Fruit fly (Drosophila melanogaster): ENCODE data around the gene CG18628.

CG18628 gene

DNA sequence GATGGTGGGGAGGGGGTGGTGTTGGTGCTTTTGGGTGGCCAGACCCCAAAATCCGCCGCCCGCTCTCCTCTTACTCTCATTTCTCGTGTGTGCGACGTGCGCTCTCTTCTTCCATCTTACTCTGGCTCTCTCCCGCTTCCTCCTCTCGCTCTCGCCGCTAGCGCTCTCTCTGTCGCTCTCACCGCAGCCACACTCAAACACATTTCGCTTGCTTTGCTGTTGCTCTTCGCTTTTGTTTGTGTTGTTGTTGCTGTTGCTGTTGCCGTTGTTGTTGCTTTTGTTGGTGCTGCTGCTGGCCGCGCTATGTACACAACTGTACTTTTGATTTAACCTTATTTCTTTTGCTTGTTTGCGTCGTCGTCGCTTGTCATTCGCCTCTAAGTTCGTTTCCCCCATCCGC is 42.3 kb downstream of the CG18628 start (continued):
- TF ChIP-seq CG31224 (GFP tag; IDR thresholded peaks at IDR 0.05): no peak
- TF ChIP-seq CG14860 (GFP tag; IDR thresholded peaks at IDR 0.05; ENCODE audit: partially characterized antibody): no peak
- no peak for TF ChIP-seq corto (GFP tag; optimal IDR thresholded peaks at IDR 0.05)
- TF ChIP-seq CG31441 (GFP tag; IDR thresholded peaks at IDR 0.05): no peak
- peak; percentile 40; the same call in 1 of the 2 replicates for TF ChIP-seq CG13287 (GFP tag; IDR thresholded peaks at IDR 0.05; ENCODE audit: partially characterized antibody)
- TF ChIP-seq CTCF (GFP tag; optimal IDR thresholded peaks at IDR 0.05): no peak
- TF ChIP-seq nerfin-2 (GFP tag; IDR thresholded peaks at IDR 0.05; ENCODE audit: partially characterized antibody): no peak
- no peak for TF ChIP-seq CG3163 (GFP tag; optimal IDR thresholded peaks at IDR 0.05)
- TF ChIP-seq btn (GFP tag; optimal IDR thresholded peaks at IDR 0.05): no peak
- peak; percentile 25 for TF ChIP-seq Meics (GFP tag; optimal IDR thresholded peaks at IDR 0.05)
- TF ChIP-seq bbx (GFP tag; IDR thresholded peaks at IDR 0.05; ENCODE audit: partially characterized antibody): no peak; the same call in 1 of the 2 replicates
- TF ChIP-seq rib (GFP tag; IDR thresholded peaks at IDR 0.05): peak; percentile 60; the same call in 1 of the 2 replicates
- peak; percentile 31; the same call in 1 of the 3 replicates for TF ChIP-seq Dbx (GFP tag; IDR thresholded peaks at IDR 0.05)
- no peak for TF ChIP-seq CG9876 (GFP tag; optimal IDR thresholded peaks at IDR 0.05)
- TF ChIP-seq shn (GFP tag; optimal IDR thresholded peaks at IDR 0.05): no peak
- no peak for TF ChIP-seq CG7372 (GFP tag; IDR thresholded peaks at IDR 0.05)
- TF ChIP-seq CG1529 (GFP tag; optimal IDR thresholded peaks at IDR 0.05): no peak
- no peak for TF ChIP-seq CG15011 (GFP tag; optimal IDR thresholded peaks at IDR 0.05)
- no peak for TF ChIP-seq CG6683 (GFP tag; optimal IDR thresholded peaks at IDR 0.05)
- TF ChIP-seq gro (GFP tag; optimal IDR thresholded peaks at IDR 0.05): no peak
- peak; percentile 40; the same call in 1 of the 2 replicates for TF ChIP-seq CG11696 (GFP tag; IDR thresholded peaks at IDR 0.05)
- TF ChIP-seq hkb (optimal IDR thresholded peaks at IDR 0.05): no peak
- TF ChIP-seq hkb (GFP tag; IDR thresholded peaks at IDR 0.05): peak; percentile 45; the same call in 1 of the 2 replicates
- no peak for TF ChIP-seq Sry-β (GFP tag; optimal IDR thresholded peaks at IDR 0.05)
- peak; percentile 50 for TF ChIP-seq Rfx (GFP tag; IDR thresholded peaks at IDR 0.05)
- no peak for TF ChIP-seq lab (GFP tag; optimal IDR thresholded peaks at IDR 0.05)
- no peak for TF ChIP-seq MTF-1 (GFP tag; optimal IDR thresholded peaks at IDR 0.05; ENCODE audit: borderline replicate concordance)
- no peak for TF ChIP-seq CG6272 (GFP tag; IDR thresholded peaks at IDR 0.05)
- TF ChIP-seq az2 (GFP tag; optimal IDR thresholded peaks at IDR 0.05): no peak
- no peak for TF ChIP-seq CG6254 (GFP tag; optimal IDR thresholded peaks at IDR 0.05)
- peak; percentile 16; the same call in 1 of the 2 replicates for TF ChIP-seq Drgx (GFP tag; IDR thresholded peaks at IDR 0.05)
- no peak for TF ChIP-seq Dref (GFP tag; IDR thresholded peaks at IDR 0.05)
- TF ChIP-seq gt (GFP tag; IDR thresholded peaks at IDR 0.05): no peak
- TF ChIP-seq ato (GFP tag; IDR thresholded peaks at IDR 0.05; ENCODE audit: partially characterized antibody): peak; percentile 10; the same call in 1 of the 2 replicates
- TF ChIP-seq psq (GFP tag; optimal IDR thresholded peaks at IDR 0.05): no peak
- TF ChIP-seq wdn (GFP tag; IDR thresholded peaks at IDR 0.05): peak; percentile 49; the same call in 1 of the 2 replicates
- TF ChIP-seq CG12071 (GFP tag; optimal IDR thresholded peaks at IDR 0.05): no peak
- peak; percentile 23 for TF ChIP-seq nom (GFP tag; optimal IDR thresholded peaks at IDR 0.05)
- no peak for TF ChIP-seq CG6791 (GFP tag; IDR thresholded peaks at IDR 0.05; ENCODE audit: partially characterized antibody)
- TF ChIP-seq ro (GFP tag; IDR thresholded peaks at IDR 0.05): no peak
- peak; percentile 14 for TF ChIP-seq wek (GFP tag; optimal IDR thresholded peaks at IDR 0.05)
- TF ChIP-seq CrebB (tag; optimal IDR thresholded peaks at IDR 0.05): peak; percentile 30
- peak; percentile 92 for TF ChIP-seq crol (GFP tag; IDR thresholded peaks at IDR 0.05)
- no peak for TF ChIP-seq Myb (GFP tag; optimal IDR thresholded peaks at IDR 0.05)
- TF ChIP-seq CG10321 (GFP tag; IDR thresholded peaks at IDR 0.05): no peak
- no peak for TF ChIP-seq knrl (GFP tag; IDR thresholded peaks at IDR 0.05; ENCODE audit: partially characterized antibody)
- no peak for TF ChIP-seq Kr (GFP tag; optimal IDR thresholded peaks at IDR 0.05)
- TF ChIP-seq HLH4C (GFP tag; IDR thresholded peaks at IDR 0.05; ENCODE audit: partially characterized antibody): no peak
- TF ChIP-seq CG3726 (GFP tag; IDR thresholded peaks at IDR 0.05): no peak
- TF ChIP-seq Trl (optimal IDR thresholded peaks at IDR 0.05): peak; percentile 94 to 97
- peak; percentile 61 for TF ChIP-seq Trl (GFP tag; optimal IDR thresholded peaks at IDR 0.05)
- no peak for TF ChIP-seq gce (GFP tag; IDR thresholded peaks at IDR 0.05)
